Fruit fly (Drosophila melanogaster): Measurements from ENCODE around the gene CG31368.

Gene CG31368

dm6 chr3R:11941116-11941515, 58.5 kb downstream of the CG31368 start:
- TF ChIP-seq Hr78 (GFP tag; optimal IDR thresholded peaks at IDR 0.05) = no peak
- TF ChIP-seq br (GFP tag; optimal IDR thresholded peaks at IDR 0.05) = no peak
- no peak for TF ChIP-seq Jra (GFP tag; optimal IDR thresholded peaks at IDR 0.05)
- no peak for TF ChIP-seq h (GFP tag; optimal IDR thresholded peaks at IDR 0.05)
- no peak for TF ChIP-seq foxo (GFP tag; optimal IDR thresholded peaks at IDR 0.05)
- peak; percentile 62 for TF ChIP-seq Vsx2 (GFP tag; optimal IDR thresholded peaks at IDR 0.05; ENCODE audit: partially characterized antibody)
- no peak for TF ChIP-seq ey (GFP tag; optimal IDR thresholded peaks at IDR 0.05)
